Fruit fly (Drosophila melanogaster): ENCODE data around the gene CG32371.

Gene CG32371

DNA sequence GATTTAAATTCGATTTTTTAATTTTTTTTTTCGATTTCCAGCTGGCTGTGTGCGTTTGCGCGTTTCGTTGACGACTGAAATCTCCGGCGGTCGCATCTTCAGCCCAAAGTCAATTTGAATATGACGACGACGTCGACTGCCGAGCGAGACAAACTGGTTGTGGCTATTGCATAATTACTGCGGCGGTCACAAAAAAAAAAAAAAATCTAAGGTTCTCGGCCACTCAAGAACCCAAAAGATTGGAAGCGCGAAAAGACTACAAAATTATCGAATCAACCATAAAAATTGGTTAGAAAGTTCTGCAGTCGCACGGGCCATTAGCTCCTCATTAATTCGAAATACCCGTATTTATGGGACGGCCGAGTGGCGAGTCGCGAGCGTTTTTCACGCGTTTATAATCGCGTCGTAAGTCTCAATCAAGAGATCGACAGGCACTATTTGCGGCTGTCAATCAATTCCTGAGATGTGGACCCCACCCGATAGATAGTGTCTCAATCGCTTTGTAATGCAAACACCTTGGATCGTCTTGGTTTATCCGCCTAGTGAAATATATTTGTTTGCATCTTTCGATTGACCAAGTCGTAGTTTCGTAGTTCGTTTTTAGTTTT is 35.9 kb downstream of the CG32371 start, which contains the start of gene CG8492:
CG8492 (minus strand) TSS at position 51 of the 608 bp plus-strand sequence.
- no peak for TF ChIP-seq h (optimal IDR thresholded peaks at IDR 0.05)

DNA sequence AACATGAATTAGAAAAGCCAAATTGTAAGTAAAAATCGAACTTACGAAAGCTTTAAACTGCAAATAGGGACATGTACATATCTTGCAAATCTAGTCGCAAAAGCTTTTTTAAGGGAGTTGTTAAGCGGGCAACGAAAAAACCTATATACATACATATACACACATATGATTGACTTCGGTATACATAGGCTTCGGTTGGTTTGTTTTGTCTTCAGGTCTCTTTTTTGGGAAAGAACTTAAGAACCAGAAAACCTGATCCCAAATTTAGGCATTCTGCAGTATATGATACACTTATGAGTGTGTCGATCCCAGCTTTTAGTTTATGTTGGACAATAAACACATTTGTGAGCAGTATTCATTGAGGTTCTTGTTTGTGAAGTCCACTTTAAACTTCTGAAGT is 41.5 kb downstream of the CG32371 start:
- no peak for TF ChIP-seq Sin3A (optimal IDR thresholded peaks at IDR 0.05)
- TF ChIP-seq insv (optimal IDR thresholded peaks at IDR 0.05) = no peak
- no peak for TF ChIP-seq Myc (optimal IDR thresholded peaks at IDR 0.05)
- no peak for TF ChIP-seq h (optimal IDR thresholded peaks at IDR 0.05)
- TF ChIP-seq ttk (optimal IDR thresholded peaks at IDR 0.05) = no peak
- no peak for TF ChIP-seq psq (optimal IDR thresholded peaks at IDR 0.05)

DNA sequence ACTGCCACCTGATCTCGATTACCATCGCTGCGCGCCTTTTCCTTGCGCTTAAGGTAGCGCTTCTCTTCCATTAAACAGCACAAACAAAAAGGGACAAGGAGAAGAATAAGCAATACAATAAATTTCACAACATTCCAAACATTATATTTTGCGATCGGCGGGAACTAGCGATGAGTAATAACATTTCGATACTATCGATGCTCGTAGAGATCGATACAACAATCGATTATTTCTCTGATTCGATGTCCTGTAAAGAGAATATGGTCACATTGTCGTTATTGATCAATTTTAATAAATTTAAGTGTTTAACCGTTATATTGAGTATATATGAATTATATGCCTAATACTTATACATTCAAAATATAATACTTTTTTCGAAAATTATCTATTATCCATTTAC is 41.9 kb downstream of the CG32371 start, which contains the start of gene CG7457:
CG7457 (minus strand) TSS at position 189 of the 400 bp plus-strand sequence.
- no peak for TF ChIP-seq psq (optimal IDR thresholded peaks at IDR 0.05)
- no peak for TF ChIP-seq h (optimal IDR thresholded peaks at IDR 0.05)
- no peak for TF ChIP-seq Myc (optimal IDR thresholded peaks at IDR 0.05)
- no peak for TF ChIP-seq Sin3A (optimal IDR thresholded peaks at IDR 0.05)
- no peak for TF ChIP-seq insv (optimal IDR thresholded peaks at IDR 0.05)
- no peak for TF ChIP-seq ttk (optimal IDR thresholded peaks at IDR 0.05)

DNA sequence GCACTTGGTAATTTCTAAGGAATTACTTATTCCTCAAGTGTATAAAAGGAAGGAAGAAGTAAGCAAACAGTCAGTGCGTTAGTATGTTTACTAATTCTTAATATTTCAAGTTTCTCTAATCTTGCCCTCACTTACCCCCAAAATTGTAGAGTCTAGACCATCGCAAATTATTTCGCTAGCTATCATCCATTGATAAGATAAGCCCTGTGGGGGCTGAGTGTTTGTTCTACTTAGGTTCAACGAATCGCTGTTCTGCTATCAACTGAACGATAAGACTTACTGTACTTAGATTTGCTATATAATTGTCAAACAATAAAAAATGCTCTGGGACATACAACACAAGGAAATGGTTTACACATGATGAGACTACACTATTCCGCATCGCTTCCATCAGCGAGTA is 46.6 kb downstream of the CG32371 start:
- TF ChIP-seq ttk (optimal IDR thresholded peaks at IDR 0.05) (no peak), insv (optimal IDR thresholded peaks at IDR 0.05) (no peak), Sin3A (optimal IDR thresholded peaks at IDR 0.05) (no peak), h (optimal IDR thresholded peaks at IDR 0.05) (no peak), psq (optimal IDR thresholded peaks at IDR 0.05) (no peak), Myc (optimal IDR thresholded peaks at IDR 0.05) (no peak)

DNA sequence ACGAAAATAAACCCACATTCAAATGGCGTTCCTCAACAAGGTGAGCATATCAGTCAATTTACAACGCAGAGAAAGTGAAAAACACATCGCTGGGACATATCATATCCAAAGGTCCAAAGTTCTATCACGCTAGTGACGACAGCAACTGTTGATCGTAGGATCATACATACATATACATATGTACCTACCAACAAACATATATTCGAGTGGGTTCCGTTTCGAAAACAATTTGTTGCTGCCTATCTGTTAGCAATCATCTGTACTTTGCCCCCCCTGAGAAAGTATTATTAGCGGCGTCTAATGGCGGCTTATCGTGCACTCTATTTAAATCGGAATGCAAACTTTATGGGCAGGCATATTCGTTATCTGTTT is 48.7 kb downstream of the CG32371 start:
- no peak for TF ChIP-seq h (optimal IDR thresholded peaks at IDR 0.05)
- no peak for TF ChIP-seq Myc (optimal IDR thresholded peaks at IDR 0.05)
- no peak for TF ChIP-seq ttk (optimal IDR thresholded peaks at IDR 0.05)
- no peak for TF ChIP-seq psq (optimal IDR thresholded peaks at IDR 0.05)

DNA sequence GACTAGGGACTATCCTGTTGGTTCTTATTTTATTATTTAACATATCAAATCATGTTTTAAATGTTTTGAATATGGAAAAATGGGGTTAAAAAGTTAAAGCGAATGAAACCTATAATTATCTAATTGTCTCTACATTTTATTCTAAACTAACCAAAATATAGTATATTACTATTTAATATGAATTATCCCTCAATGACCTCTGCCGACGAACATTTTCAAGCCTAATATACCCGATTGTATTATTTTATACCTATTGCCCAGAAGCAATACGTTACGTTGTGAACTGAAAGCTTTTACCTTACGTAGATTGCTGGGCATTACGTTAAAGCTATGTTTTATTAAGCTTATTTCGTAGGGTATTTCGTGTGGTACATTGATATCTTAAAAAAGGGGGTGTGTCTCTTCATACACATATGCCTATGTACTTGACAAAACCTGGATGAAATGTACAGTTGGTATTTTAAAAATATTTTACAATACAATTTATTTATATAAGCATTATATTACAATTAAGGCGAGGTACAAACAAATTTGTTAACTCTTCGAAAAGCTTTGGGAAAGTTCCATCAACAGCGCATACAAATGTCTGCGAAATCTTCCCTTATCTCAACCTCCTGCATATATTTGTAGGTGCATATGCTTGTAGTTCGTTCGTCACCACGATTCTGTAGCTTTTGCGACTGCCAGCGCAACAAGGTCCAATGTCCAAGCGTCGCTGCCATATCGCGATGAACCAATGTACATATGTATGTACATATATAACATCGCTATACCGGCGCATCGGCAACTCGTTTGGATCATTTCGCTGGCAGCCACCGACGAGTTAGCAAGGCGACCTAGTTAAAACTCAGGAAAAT is 49.4 kb downstream of the CG32371 start, which contains the start of gene Mcad:
Mcad (plus strand) TSS at position 790 of the 857 bp plus-strand sequence.
- TF ChIP-seq Sin3A (optimal IDR thresholded peaks at IDR 0.05) (no peak), Myc (optimal IDR thresholded peaks at IDR 0.05) (no peak), insv (optimal IDR thresholded peaks at IDR 0.05) (no peak), h (optimal IDR thresholded peaks at IDR 0.05) (no peak), ttk (optimal IDR thresholded peaks at IDR 0.05) (no peak), psq (optimal IDR thresholded peaks at IDR 0.05) (no peak)

DNA sequence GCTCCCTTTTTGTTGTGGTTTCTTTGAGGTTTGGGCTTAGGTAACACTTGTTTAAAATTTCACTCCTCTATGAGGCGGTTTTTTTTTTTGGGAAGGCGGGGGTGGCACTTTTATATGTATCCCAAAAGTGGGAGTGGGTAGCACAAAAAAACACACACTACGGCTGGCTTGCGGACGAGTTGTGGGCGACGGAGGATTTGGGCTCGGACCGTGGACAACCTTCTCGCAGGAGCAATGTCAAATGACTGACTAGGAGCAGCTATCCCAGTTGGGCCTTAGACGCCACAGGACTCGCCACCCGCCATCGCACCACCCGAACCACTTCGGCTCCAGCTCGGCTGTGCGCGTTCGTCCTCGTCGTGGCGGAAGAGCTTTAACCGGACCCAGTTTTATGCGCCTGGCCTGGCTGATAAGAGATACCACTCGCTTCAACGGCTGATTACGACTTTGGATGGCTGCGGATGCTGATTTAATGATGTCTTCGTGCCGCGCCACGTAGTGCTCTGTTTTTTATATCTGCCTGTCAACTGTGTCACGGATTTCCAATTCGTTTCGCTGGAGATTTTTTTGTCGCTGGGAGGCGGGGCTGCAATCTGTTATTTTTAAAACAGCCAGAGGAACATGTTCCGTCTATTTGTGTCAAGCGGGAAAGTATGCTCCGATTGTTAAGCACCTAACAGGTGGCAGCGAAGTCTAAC is 50.1 kb downstream of the CG32371 start, which contains the start of gene Ank2:
Ank2 (minus strand) TSS at position 533 of the 698 bp plus-strand sequence.
- TF ChIP-seq ttk (optimal IDR thresholded peaks at IDR 0.05) (no peak), Myc (optimal IDR thresholded peaks at IDR 0.05) (no peak), h (optimal IDR thresholded peaks at IDR 0.05) (no peak), insv (optimal IDR thresholded peaks at IDR 0.05) (no peak), psq (optimal IDR thresholded peaks at IDR 0.05) (no peak), Sin3A (optimal IDR thresholded peaks at IDR 0.05) (no peak)
